Fruit fly (Drosophila melanogaster): Measurements from ENCODE around the gene rho-6.

The rho-6 gene

dm6 chr2L:12091522-12091921 lies 41.7 kb downstream of the rho-6 start, which contains the start of gene Pex19:
Gene Pex19 (plus strand): TSS chr2L:12091822.
- TF ChIP-seq ttk (optimal IDR thresholded peaks at IDR 0.05): no peak
- TF ChIP-seq psq (optimal IDR thresholded peaks at IDR 0.05): no peak
- TF ChIP-seq insv (optimal IDR thresholded peaks at IDR 0.05): no peak
- no peak for TF ChIP-seq h (optimal IDR thresholded peaks at IDR 0.05)
- no peak for TF ChIP-seq Myc (optimal IDR thresholded peaks at IDR 0.05)
- no peak for TF ChIP-seq Sin3A (optimal IDR thresholded peaks at IDR 0.05)

dm6 chr2L:12089145-12089544 lies 44.1 kb downstream of the rho-6 start:
- TF ChIP-seq Sin3A (optimal IDR thresholded peaks at IDR 0.05) (no peak), psq (optimal IDR thresholded peaks at IDR 0.05) (no peak), insv (optimal IDR thresholded peaks at IDR 0.05) (no peak)

dm6 chr2L:12087442-12087841 lies 45.8 kb downstream of the rho-6 start:
- TF ChIP-seq insv (optimal IDR thresholded peaks at IDR 0.05) (no peak), Sin3A (optimal IDR thresholded peaks at IDR 0.05) (no peak), Myc (optimal IDR thresholded peaks at IDR 0.05) (no peak), psq (optimal IDR thresholded peaks at IDR 0.05) (no peak), h (optimal IDR thresholded peaks at IDR 0.05) (no peak), ttk (optimal IDR thresholded peaks at IDR 0.05) (no peak)

dm6 chr2L:12085619-12086171 lies 47.5 kb downstream of the rho-6 start, which contains the start of gene prd:
Gene prd (minus strand): TSS chr2L:12085827.
- TF ChIP-seq ttk (optimal IDR thresholded peaks at IDR 0.05): no peak
- no peak for TF ChIP-seq h (optimal IDR thresholded peaks at IDR 0.05)
- TF ChIP-seq psq (optimal IDR thresholded peaks at IDR 0.05): no peak
- no peak for TF ChIP-seq Sin3A (optimal IDR thresholded peaks at IDR 0.05)

dm6 chr2L:12085010-12085409 lies 48.2 kb downstream of the rho-6 start:
- TF ChIP-seq Myc (optimal IDR thresholded peaks at IDR 0.05): no peak

dm6 chr2L:12081118-12081665 lies 52.0 kb downstream of the rho-6 start:
- TF ChIP-seq h (optimal IDR thresholded peaks at IDR 0.05) (no peak), Myc (optimal IDR thresholded peaks at IDR 0.05) (no peak), psq (optimal IDR thresholded peaks at IDR 0.05) (no peak), Sin3A (optimal IDR thresholded peaks at IDR 0.05) (no peak)
